Fruit fly (Drosophila melanogaster) whole organism, embryonic: ENCODE measurements around the gene CG2865.

Source experiments
- B-H2 ChIP-seq: fragments of 200-800 bp; sonication (Bioruptor generic); optimal IDR thresholded peaks from 2 replicates; lab custom pipeline; 2018; ENCODE audit warnings: missing biosample characterization, mild to moderate bottlenecking, missing genetic modification characterization
- CG10959 ChIP-seq: fragments of 200-800 bp; sonication (Bioruptor generic); IDR thresholded peaks from 2 replicates; pipeline ENCODE4 v1.3.6; 2022; ENCODE audit warnings: missing biosample characterization, missing genetic modification characterization
- CG11456 ChIP-seq: fragments of 200-800 bp; sonication (Bioruptor generic); IDR thresholded peaks from 3 replicates; pipeline ENCODE4 v1.3.6; 2022; ENCODE audit warnings: missing biosample characterization, missing genetic modification characterization
- CG15514 ChIP-seq: fragments of 200-800 bp; sonication (Bioruptor generic); optimal IDR thresholded peaks from 3 replicates; lab custom pipeline; 2017; ENCODE audit warnings: missing biosample characterization, missing genetic modification characterization, mild to moderate bottlenecking, moderate library complexity, missing genetic modification reagents
- CG16779 ChIP-seq: fragments of 200-800 bp; sonication (Bioruptor generic); IDR thresholded peaks from 2 replicates; pipeline ENCODE4 v1.3.6; 2022; ENCODE audit warnings: missing biosample characterization, missing genetic modification characterization
- CG16815 ChIP-seq: fragments of 200-800 bp; sonication (Bioruptor generic); optimal IDR thresholded peaks from 3 replicates; lab custom pipeline; 2017; ENCODE audit warnings: missing biosample characterization, mild to moderate bottlenecking, missing genetic modification characterization
- CG17328 ChIP-seq: fragments of 200-800 bp; sonication (Bioruptor generic); IDR thresholded peaks from 2 replicates; pipeline ENCODE4 v1.3.6; 2022; ENCODE audit warnings: missing biosample characterization, missing genetic modification characterization
- CG17829 ChIP-seq: fragments of 200-800 bp; optimal IDR thresholded peaks from 2 replicates; lab custom pipeline; 2019; ENCODE audit warnings: missing biosample characterization, mild to moderate bottlenecking, missing genetic modification characterization, moderate library complexity
- CG18599 ChIP-seq: fragments of 200-800 bp; sonication (Bioruptor generic); optimal IDR thresholded peaks from 3 replicates; lab custom pipeline; 2017; ENCODE audit warnings: missing biosample characterization, missing genetic modification characterization, mild to moderate bottlenecking, moderate library complexity, missing genetic modification reagents
- CG30020 ChIP-seq: fragments of 200-800 bp; optimal IDR thresholded peaks from 2 replicates; lab custom pipeline; 2019; ENCODE audit warnings: missing biosample characterization, mild to moderate bottlenecking, missing genetic modification characterization, moderate library complexity
- CG31388 ChIP-seq: fragments of 200-800 bp; sonication (Bioruptor generic); optimal IDR thresholded peaks from 2 replicates; lab custom pipeline; 2016; ENCODE audit warnings: missing biosample characterization, missing genetic modification characterization
- CG34376 ChIP-seq: fragments of 200-800 bp; sonication (Bioruptor generic); optimal IDR thresholded peaks from 2 replicates; lab custom pipeline; 2018; ENCODE audit warnings: missing biosample characterization, mild to moderate bottlenecking, missing genetic modification characterization
- CG3995 ChIP-seq: fragments of 200-800 bp; sonication (Bioruptor generic); optimal IDR thresholded peaks from 3 replicates; lab custom pipeline; 2016; ENCODE audit warnings: missing biosample characterization, missing genetic modification characterization
- CG6254 ChIP-seq: fragments of 200-800 bp; sonication (Bioruptor generic); optimal IDR thresholded peaks from 3 replicates; lab custom pipeline; 2017; ENCODE audit warnings: mild to moderate bottlenecking, missing biosample characterization, missing genetic modification reagents, missing genetic modification characterization
- CG6689 ChIP-seq: fragments of 200-800 bp; sonication (Bioruptor generic); IDR thresholded peaks from 2 replicates; pipeline ENCODE4 v1.3.6; 2022; ENCODE audit warnings: missing biosample characterization, missing genetic modification characterization
- CG6813 ChIP-seq: fragments of 200-800 bp; sonication (Bioruptor generic); optimal IDR thresholded peaks from 2 replicates; lab custom pipeline; 2017; ENCODE audit warnings: missing biosample characterization, missing genetic modification characterization, mild to moderate bottlenecking, moderate library complexity, missing genetic modification reagents
- CG7786 ChIP-seq: fragments of 200-800 bp; sonication (Bioruptor generic); optimal IDR thresholded peaks from 2 replicates; lab custom pipeline; 2016; ENCODE audit warnings: missing biosample characterization, missing genetic modification characterization
- CG8089 ChIP-seq: fragments of 200-800 bp; sonication (Bioruptor generic); optimal IDR thresholded peaks from 3 replicates; lab custom pipeline; 2016; ENCODE audit warnings: missing biosample characterization, missing genetic modification characterization
- Dbx ChIP-seq: fragments of 200-800 bp; sonication (Bioruptor generic); IDR thresholded peaks from 3 replicates; pipeline ENCODE4 v1.3.6; 2022; ENCODE audit warnings: missing biosample characterization, missing genetic modification characterization
- Deaf1 ChIP-seq: fragments of 200-800 bp; optimal IDR thresholded peaks from 3 replicates; lab custom pipeline; 2019; ENCODE audit warnings: missing biosample characterization, mild to moderate bottlenecking, missing genetic modification characterization, moderate library complexity
- HLH3B ChIP-seq: fragments of 200-800 bp; sonication (Bioruptor generic); IDR thresholded peaks from 2 replicates; pipeline ENCODE4 v1.3.6; 2022; ENCODE audit warnings: missing biosample characterization, missing genetic modification characterization
- Opbp ChIP-seq: fragments of 200-800 bp; sonication (Bioruptor generic); IDR thresholded peaks from 3 replicates; pipeline ENCODE4 v1.3.6; 2022; ENCODE audit warnings: missing biosample characterization, missing genetic modification characterization; ENCODE audit not compliant: partially characterized antibody
- Vsx1 ChIP-seq: fragments of 200-800 bp; sonication (Bioruptor generic); optimal IDR thresholded peaks from 2 replicates; lab custom pipeline; 2017; ENCODE audit warnings: missing biosample characterization, mild to moderate bottlenecking, missing genetic modification characterization, missing genetic modification reagents
- az2 ChIP-seq: fragments of 200-800 bp; sonication (Bioruptor generic); optimal IDR thresholded peaks from 3 replicates; lab custom pipeline; 2016; ENCODE audit warnings: missing biosample characterization, missing genetic modification characterization
- br ChIP-seq: fragments of >200 bp; optimal IDR thresholded peaks from 2 replicates; lab custom pipeline; 2017
- bsh ChIP-seq, 2 experiments: fragments of 200-800 bp; sonication (Bioruptor generic); optimal IDR thresholded peaks; 2 replicates each; lab custom pipeline; 2017 to 2018; ENCODE audit warnings: mild to moderate bottlenecking in 2 of 2, missing biosample characterization in 2 of 2, missing genetic modification characterization in 2 of 2, moderate library complexity in 1 of 2
- btn ChIP-seq: fragments of 200-800 bp; sonication (Bioruptor generic); optimal IDR thresholded peaks from 2 replicates; lab custom pipeline; 2016; ENCODE audit warnings: missing biosample characterization, missing genetic modification characterization
- dmrt11E ChIP-seq: fragments of 200-800 bp; sonication (Bioruptor generic); optimal IDR thresholded peaks from 3 replicates; lab custom pipeline; 2018; ENCODE audit warnings: missing biosample characterization, mild to moderate bottlenecking, missing genetic modification characterization, moderate library complexity
- ewg ChIP-seq: fragments of 200-800 bp; sonication (Bioruptor generic); optimal IDR thresholded peaks from 3 replicates; lab custom pipeline; 2017; ENCODE audit warnings: mild to moderate bottlenecking, missing biosample characterization, missing genetic modification reagents, missing genetic modification characterization
- h ChIP-seq: fragments of >200 bp; optimal IDR thresholded peaks from 2 replicates; lab custom pipeline; 2017
- ken ChIP-seq: fragments of 200-800 bp; sonication (Bioruptor generic); IDR thresholded peaks from 3 replicates; pipeline ENCODE4 v1.3.6; 2022; ENCODE audit warnings: missing biosample characterization, missing genetic modification characterization
- lab ChIP-seq: fragments of 200-800 bp; sonication (Bioruptor generic); optimal IDR thresholded peaks from 3 replicates; lab custom pipeline; 2017; ENCODE audit warnings: missing biosample characterization, missing genetic modification characterization, mild to moderate bottlenecking, moderate library complexity, missing genetic modification reagents
- luna ChIP-seq: fragments of 200-800 bp; sonication (Bioruptor generic); optimal IDR thresholded peaks from 2 replicates; lab custom pipeline; 2016; ENCODE audit warnings: missing biosample characterization, missing genetic modification characterization
- odd ChIP-seq: fragments of 200-800 bp; sonication (Bioruptor generic); optimal IDR thresholded peaks from 2 replicates; lab custom pipeline; 2017; ENCODE audit warnings: missing biosample characterization, mild to moderate bottlenecking, missing genetic modification characterization
- onecut ChIP-seq: fragments of 200-800 bp; sonication (Bioruptor generic); IDR thresholded peaks from 2 replicates; pipeline ENCODE4 v1.3.6; 2022; ENCODE audit warnings: missing biosample characterization, missing genetic modification characterization
- sisA ChIP-seq: fragments of 200-800 bp; sonication (Bioruptor generic); IDR thresholded peaks from 2 replicates; pipeline ENCODE4 v1.3.6; 2022; ENCODE audit warnings: missing biosample characterization, missing genetic modification characterization
- usp ChIP-seq: fragments of >200 bp; optimal IDR thresholded peaks from 2 replicates; lab custom pipeline; 2017; ENCODE audit warnings: missing biosample characterization, missing genetic modification characterization
- wdn ChIP-seq: fragments of 200-800 bp; sonication (Bioruptor generic); IDR thresholded peaks from 2 replicates; pipeline ENCODE4 v1.3.6; 2022; ENCODE audit warnings: missing biosample characterization, missing genetic modification characterization
- z ChIP-seq: fragments of 200-800 bp; sonication (Bioruptor generic); IDR thresholded peaks from 3 replicates; pipeline ENCODE4 v1.3.6; 2022; ENCODE audit warnings: missing biosample characterization, missing genetic modification characterization
- zen2 ChIP-seq: fragments of 200-800 bp; sonication (Bioruptor generic); IDR thresholded peaks from 3 replicates; pipeline ENCODE4 v1.3.6; 2022; ENCODE audit warnings: missing biosample characterization, missing genetic modification characterization; ENCODE audit not compliant: partially characterized antibody

Gene CG2865

dm6 chrX:2262511-2262910, 30.7 kb downstream of the CG2865 start, which contains the start of the genes temp and CG3071 (continued):
- TF ChIP-seq CG31388 (GFP tag; lab: Kevin White, UChicago) (no peak), CG34376 (GFP tag; lab: Kevin White, UChicago) (peak; percentile 64), HLH3B (no peak), bsh (GFP tag; optimal IDR thresholded peaks at IDR 0.05; lab: Kevin White, UChicago) (peak in 1 of 2 experiments; percentile 40), CG6813 (no peak), CG6254 (GFP tag; lab: Kevin White, UChicago) (no peak), br (lab: Kevin White, UChicago) (no peak), lab (GFP tag; lab: Kevin White, UChicago) (peak; percentile 73), odd (GFP tag; lab: Kevin White, UChicago) (no peak), sisA (no peak; the same call in 1 of the 2 replicates), B-H2 (GFP tag; lab: Kevin White, UChicago) (peak; percentile 68), wdn (no peak), btn (GFP tag; lab: Kevin White, UChicago) (no peak), CG16815 (GFP tag; lab: Kevin White, UChicago) (peak; percentile 65), CG17829 (peak; percentile 65), CG30020 (tag; lab: Kevin White, UChicago) (peak; percentile 66), h (no peak), dmrt11E (tag; lab: Kevin White, UChicago) (peak; percentile 54), CG16779 (GFP tag; lab: Robert Waterston, UW) (no peak), luna (GFP tag; lab: Kevin White, UChicago) (no peak), CG10959 (GFP tag; lab: Robert Waterston, UW) (no peak), CG18599 (GFP tag; lab: Kevin White, UChicago) (peak; percentile 76), z (no peak), Opbp (GFP tag; lab: Robert Waterston, UW) (no peak), CG3995 (GFP tag; lab: Kevin White, UChicago) (peak; percentile 9), Vsx1 (GFP tag; lab: Kevin White, UChicago) (peak; percentile 2), CG6689 (GFP tag; lab: Robert Waterston, UW) (peak; percentile 37), zen2 (GFP tag; lab: Robert Waterston, UW) (no peak), CG17328 (GFP tag; lab: Robert Waterston, UW) (no peak), Dbx (GFP tag; lab: Robert Waterston, UW) (peak; percentile 49; the same call in 2 of the 3 replicates), CG11456 (GFP tag; lab: Robert Waterston, UW) (0 out of 3 replicates have a peak, but pooled peaks have one; percentile 49)

- TF ChIP-seq az2 (GFP tag; lab: Kevin White, UChicago), result no peak
- TF ChIP-seq ewg (GFP tag; lab: Kevin White, UChicago), result peak; percentile 81
- no peak for TF ChIP-seq CG8089 (GFP tag; lab: Kevin White, UChicago)
- peak; percentile 49 for TF ChIP-seq Deaf1 (tag; lab: Kevin White, UChicago)
- peak; percentile 9 for TF ChIP-seq CG15514 (GFP tag; lab: Kevin White, UChicago)
- no peak for TF ChIP-seq ken (GFP tag; lab: Robert Waterston, UW)
- TF ChIP-seq CG7786 (GFP tag; lab: Kevin White, UChicago), result no peak
- TF ChIP-seq onecut (GFP tag; lab: Robert Waterston, UW), result peak; percentile 73
- no peak for TF ChIP-seq usp
- TF ChIP-seq, all 482 proteins: peak for 4
These were observed 33.4 kb downstream of the CG2865 start, which contains the start of gene CG3078 for dm6 chrX:2259763-2260162. Gene CG3078, minus strand, starts transcription at chrX:2259863.
